Fruit fly (Drosophila melanogaster): ENCODE results near the gene CG5191.

- TF ChIP-seq CG8478 (optimal IDR thresholded peaks at IDR 0.05), result no peak
- no peak for TF ChIP-seq CTCF (optimal IDR thresholded peaks at IDR 0.05)
Observed at dm6 chr3R:20542283-20543144, 18.2 kb upstream of the CG5191 start.

Measured in S2 (cell line).